Worm (Caenorhabditis elegans) whole organism, L4 larva: Measurements from ENCODE around the gene T16G12.4.
A peak's percentile ranks its signal among the peaks of the same experiment; 100 is the strongest.
"Not testable (repeated sequence)": the region's sequence is repeated elsewhere in the genome, so short reads cannot be mapped to it uniquely, and the experiment has no call there.

Experiments
- D1046.2 ChIP-seq: fragments of 200-800 bp; sonication (Bioruptor generic); IDR thresholded peaks from 2 replicates; pipeline ENCODE4 v1.3.6; 2022; ENCODE audit warnings: missing genetic modification characterization, missing compliant biosample characterization
- F10B5.3 ChIP-seq: sonication (generic microtip); optimal IDR thresholded peaks from 2 replicates; lab custom pipeline; 2016; ENCODE audit warnings: mild to moderate bottlenecking, missing genetic modification characterization, missing compliant biosample characterization
- F26F4.8 ChIP-seq: fragments of 200-800 bp; sonication (Bioruptor generic); conservative IDR thresholded peaks from 2 replicates; pipeline ENCODE4 v1.3.6; 2022; ENCODE audit warnings: missing genetic modification characterization, missing compliant biosample characterization
- F49E8.2 ChIP-seq: sonication (generic microtip); optimal IDR thresholded peaks from 2 replicates; lab custom pipeline; 2016; ENCODE audit warnings: missing compliant biosample characterization, mild to moderate bottlenecking, missing genetic modification characterization, borderline replicate concordance
- R02D3.7 ChIP-seq: fragments of 150-350 bp; sonication (generic microtip); optimal IDR thresholded peaks from 3 replicates; lab custom pipeline; 2014; ENCODE audit warnings: missing biosample characterization, missing genetic modification characterization
- T26A8.4 ChIP-seq: fragments of 200-800 bp; sonication (Bioruptor generic); IDR thresholded peaks from 2 replicates; pipeline ENCODE4 v1.3.6; 2022; ENCODE audit warnings: missing genetic modification characterization, missing compliant biosample characterization
- Y105C5A.15 ChIP-seq: fragments of 200-800 bp; sonication (Bioruptor generic); IDR thresholded peaks from 2 replicates; pipeline ENCODE4 v1.3.6; 2022; ENCODE audit warnings: missing genetic modification characterization, missing compliant biosample characterization
- Y48G9A.11 ChIP-seq: fragments of 200-800 bp; sonication (Bioruptor generic); IDR thresholded peaks from 2 replicates; pipeline ENCODE4 v1.3.6; 2022; ENCODE audit warnings: missing genetic modification reagents, missing genetic modification characterization, missing compliant biosample characterization
- Y75B8A.6 ChIP-seq: fragments of 200-800 bp; sonication (Bioruptor generic); IDR thresholded peaks from 2 replicates; pipeline ENCODE4 v1.3.6; 2022; ENCODE audit warnings: missing genetic modification reagents, missing genetic modification characterization, missing compliant biosample characterization
- aha-1 ChIP-seq: fragments of 150-350 bp; peaks from one replicate; lab custom pipeline; 2014; ENCODE audit warnings: missing biosample characterization, missing genetic modification characterization
- attf-4 ChIP-seq: sonication (generic microtip); optimal IDR thresholded peaks from 3 replicates; lab custom pipeline; 2017; ENCODE audit warnings: missing biosample characterization, missing genetic modification characterization
- ceh-20 ChIP-seq: fragments of 200-800 bp; sonication (Bioruptor generic); IDR thresholded peaks from 2 replicates; pipeline ENCODE4 v1.3.6; 2022; ENCODE audit warnings: missing genetic modification reagents, missing genetic modification characterization, missing compliant biosample characterization
- ceh-28 ChIP-seq: fragments of 150-350 bp; optimal IDR thresholded peaks from 2 replicates; lab custom pipeline; 2014; ENCODE audit warnings: missing biosample characterization, missing genetic modification reagents, missing genetic modification characterization
- ceh-44 ChIP-seq: fragments of 200-800 bp; sonication (Bioruptor generic); IDR thresholded peaks from 2 replicates; pipeline ENCODE4 v1.3.6; 2022; ENCODE audit warnings: missing genetic modification reagents, missing genetic modification characterization, missing compliant biosample characterization
- ceh-62 ChIP-seq: sonication (generic microtip); optimal IDR thresholded peaks from 2 replicates; lab custom pipeline; 2017; ENCODE audit warnings: missing biosample characterization, missing genetic modification characterization
- ceh-82 ChIP-seq: sonication (generic microtip); optimal IDR thresholded peaks from 2 replicates; lab custom pipeline; 2017; ENCODE audit warnings: missing biosample characterization, missing genetic modification characterization
- cey-2 ChIP-seq: sonication (generic microtip); optimal IDR thresholded peaks from 3 replicates; lab custom pipeline; 2017; ENCODE audit warnings: missing genetic modification characterization, mild to moderate bottlenecking, missing compliant biosample characterization, antibody characterized with exemption, borderline replicate concordance; ENCODE audit not compliant: insufficient read depth
- daf-12 ChIP-seq: fragments of 150-350 bp; optimal IDR thresholded peaks from 2 replicates; lab custom pipeline; 2014; ENCODE audit warnings: missing biosample characterization, missing genetic modification reagents, missing genetic modification characterization
- dve-1 ChIP-seq: sonication (generic microtip); optimal IDR thresholded peaks from 2 replicates; lab custom pipeline; 2017; ENCODE audit warnings: antibody characterized with exemption, mild to moderate bottlenecking, missing genetic modification characterization, missing compliant biosample characterization; ENCODE audit not compliant: insufficient read depth
- egl-43 ChIP-seq: fragments of 200-800 bp; sonication (Bioruptor generic); IDR thresholded peaks from 2 replicates; pipeline ENCODE4 v1.3.6; 2022; ENCODE audit warnings: missing genetic modification reagents, missing genetic modification characterization, missing compliant biosample characterization
- fkh-10 ChIP-seq: fragments of 150-350 bp; optimal IDR thresholded peaks from 2 replicates; lab custom pipeline; 2014; ENCODE audit warnings: missing biosample characterization, missing genetic modification reagents, missing genetic modification characterization
- gei-8 ChIP-seq: fragments of 200-800 bp; sonication (Bioruptor generic); optimal IDR thresholded peaks from 2 replicates; lab custom pipeline; 2018; ENCODE audit warnings: mild to moderate bottlenecking, missing genetic modification characterization, missing compliant biosample characterization
- lin-13 ChIP-seq: fragments of 150-350 bp; optimal IDR thresholded peaks from 2 replicates; lab custom pipeline; 2014; ENCODE audit warnings: missing biosample characterization, missing genetic modification reagents, missing genetic modification characterization
- lin-29 ChIP-seq: fragments of 200-800 bp; sonication (Bioruptor generic); IDR thresholded peaks from 2 replicates; pipeline ENCODE4 v1.3.6; 2022; ENCODE audit warnings: missing genetic modification reagents, missing genetic modification characterization, missing compliant biosample characterization
- lin-39 ChIP-seq: fragments of 150-350 bp; optimal IDR thresholded peaks from 2 replicates; lab custom pipeline; 2014; ENCODE audit warnings: missing biosample characterization, missing genetic modification reagents, missing genetic modification characterization
- lir-3 ChIP-seq: sonication (generic microtip); optimal IDR thresholded peaks from 2 replicates; lab custom pipeline; 2016; ENCODE audit warnings: mild to moderate bottlenecking, missing genetic modification characterization, missing compliant biosample characterization
- madf-9 ChIP-seq: fragments of 200-800 bp; sonication (Bioruptor generic); conservative IDR thresholded peaks from 2 replicates; pipeline ENCODE4 v1.3.6; 2022; ENCODE audit warnings: missing genetic modification reagents, missing genetic modification characterization, missing compliant biosample characterization
- mep-1 ChIP-seq: fragments of 150-350 bp; sonication (generic microtip); optimal IDR thresholded peaks from 3 replicates; lab custom pipeline; 2014; ENCODE audit warnings: missing biosample characterization, missing genetic modification characterization
- mes-2 ChIP-seq: sonication (generic microtip); optimal IDR thresholded peaks from 2 replicates; lab custom pipeline; 2016; ENCODE audit warnings: missing genotype, mild to moderate bottlenecking, missing genetic modification characterization, missing compliant biosample characterization; ENCODE audit not compliant: poor library complexity, severe bottlenecking
- nhr-237 ChIP-seq: sonication (generic microtip); optimal IDR thresholded peaks from 2 replicates; lab custom pipeline; 2017; ENCODE audit warnings: missing biosample characterization, missing genetic modification characterization
- nhr-42 ChIP-seq: fragments of 200-800 bp; sonication (Bioruptor generic); IDR thresholded peaks from 2 replicates; pipeline ENCODE4 v1.3.6; 2022; ENCODE audit warnings: missing genetic modification characterization, missing compliant biosample characterization
- nhr-48 ChIP-seq: sonication (generic microtip); optimal IDR thresholded peaks from 2 replicates; lab custom pipeline; 2016; ENCODE audit warnings: mild to moderate bottlenecking, missing genetic modification characterization, missing compliant biosample characterization
- nhr-77 ChIP-seq: fragments of 150-350 bp; optimal IDR thresholded peaks from 2 replicates; lab custom pipeline; 2014; ENCODE audit warnings: missing biosample characterization, missing genetic modification characterization
- pqm-1 ChIP-seq: sonication (generic microtip); optimal IDR thresholded peaks from 2 replicates; lab custom pipeline; 2017; ENCODE audit warnings: missing biosample characterization, missing genetic modification characterization
- saeg-2 ChIP-seq: fragments of 200-800 bp; sonication (Bioruptor generic); IDR thresholded peaks from 2 replicates; pipeline ENCODE4 v1.3.6; 2022; ENCODE audit warnings: missing genetic modification reagents, missing genetic modification characterization, missing compliant biosample characterization
- sdz-12 ChIP-seq: fragments of 200-800 bp; sonication (Bioruptor generic); optimal IDR thresholded peaks from 2 replicates; lab custom pipeline; 2018; ENCODE audit warnings: mild to moderate bottlenecking, missing genetic modification characterization, missing compliant biosample characterization
- set-16 ChIP-seq: fragments of 200-800 bp; sonication (Bioruptor generic); IDR thresholded peaks from 2 replicates; pipeline ENCODE4 v1.3.6; 2022; ENCODE audit warnings: missing genetic modification reagents, missing genetic modification characterization, missing compliant biosample characterization
- spr-1 ChIP-seq: sonication (generic microtip); optimal IDR thresholded peaks from 2 replicates; lab custom pipeline; 2016; ENCODE audit warnings: mild to moderate bottlenecking, missing genetic modification characterization, missing compliant biosample characterization
- tra-1 ChIP-seq: fragments of 200-800 bp; sonication (Bioruptor generic); IDR thresholded peaks from 2 replicates; pipeline ENCODE4 v1.3.6; 2022; ENCODE audit warnings: missing genetic modification reagents, missing genetic modification characterization, missing compliant biosample characterization
- unc-130 ChIP-seq: sonication (generic microtip); optimal IDR thresholded peaks from 2 replicates; lab custom pipeline; 2016; ENCODE audit warnings: missing genetic modification reagents, missing genetic modification characterization, missing compliant biosample characterization
- unc-39 ChIP-seq: sonication (generic microtip); optimal IDR thresholded peaks from 2 replicates; lab custom pipeline; 2017; ENCODE audit warnings: missing biosample characterization, missing genetic modification characterization
- vab-7 ChIP-seq: fragments of 200-800 bp; sonication (Bioruptor generic); IDR thresholded peaks from 2 replicates; pipeline ENCODE4 v1.3.6; 2022; ENCODE audit warnings: missing genetic modification reagents, missing genetic modification characterization, missing compliant biosample characterization
- zip-11 ChIP-seq: fragments of 200-800 bp; sonication (Bioruptor generic); IDR thresholded peaks from 2 replicates; pipeline ENCODE4 v1.3.6; 2022; ENCODE audit warnings: missing genetic modification characterization, missing compliant biosample characterization
- zip-2 ChIP-seq: fragments of 150-350 bp; optimal IDR thresholded peaks from 2 replicates; lab custom pipeline; 2014; ENCODE audit warnings: missing biosample characterization, missing genetic modification characterization
- ztf-11 ChIP-seq: fragments of 150-350 bp; optimal IDR thresholded peaks from 2 replicates; lab custom pipeline; 2014; ENCODE audit warnings: missing biosample characterization, missing genetic modification characterization

Gene T16G12.4

ce11 chrIII:10049682-10050081 lies 7.9 kb upstream of the T16G12.4 start, which contains the start of gene T16G12.1 (continued):
- no peak for TF ChIP-seq vab-7 (GFP tag; lab: Robert Waterston, UW)
- peak; percentile 39; the same call in 1 of the 2 replicates for TF ChIP-seq tra-1
- TF ChIP-seq F10B5.3 = no peak
- TF ChIP-seq sdz-12 (GFP tag; lab: Kevin White, UChicago) = no peak
- no peak for TF ChIP-seq lin-29 (GFP tag; lab: Robert Waterston, UW)
- no peak for TF ChIP-seq ceh-82
- no peak for TF ChIP-seq ztf-11 (tag; lab: Kevin White, UChicago)
- TF ChIP-seq dve-1 (tag; lab: Kevin White, UChicago) = no peak
- TF ChIP-seq lin-13 (GFP tag; lab: Kevin White, UChicago) = no peak
- no peak for TF ChIP-seq ceh-44 (GFP tag; lab: Robert Waterston, UW)
- TF ChIP-seq ceh-20 (GFP tag; lab: Robert Waterston, UW) = no peak
- TF ChIP-seq Y105C5A.15 (GFP tag; lab: Robert Waterston, UW) = no peak
- no peak for TF ChIP-seq Y48G9A.11 (GFP tag; lab: Robert Waterston, UW)
- TF ChIP-seq F49E8.2 = no peak
- no peak for TF ChIP-seq lin-39 (tag; lab: Kevin White, UChicago)
- no peak for TF ChIP-seq nhr-42 (GFP tag; lab: Robert Waterston, UW)
- TF ChIP-seq ceh-62 (tag; lab: Kevin White, UChicago) = no peak
- TF ChIP-seq F26F4.8 (GFP tag; lab: Robert Waterston, UW) = no peak
- TF ChIP-seq pqm-1 (tag; lab: Kevin White, UChicago) = peak; percentile 68
- no peak for TF ChIP-seq T26A8.4 (GFP tag; lab: Robert Waterston, UW)
- TF ChIP-seq gei-8 (GFP tag; lab: Kevin White, UChicago) = no peak
- TF ChIP-seq egl-43 (GFP tag; lab: Robert Waterston, UW) = no peak
- no peak for TF ChIP-seq unc-39 (tag; lab: Kevin White, UChicago)
- TF ChIP-seq D1046.2 = no peak
- no peak for TF ChIP-seq spr-1
- TF ChIP-seq nhr-77 (tag; lab: Kevin White, UChicago) = no peak
- TF ChIP-seq mes-2 = no peak
- TF ChIP-seq nhr-237 (tag; lab: Kevin White, UChicago) = no peak

ce11 chrIII:10050321-10050720 lies 7.3 kb upstream of the T16G12.4 start, which contains the start of gene T16G12.3:
TSS of gene T16G12.3 (plus strand) at chrIII:10050621.
- not testable (repeated sequence) for TF ChIP-seq set-16, madf-9, Y48G9A.11 (GFP tag; lab: Robert Waterston, UW)

ce11 chrIII:10053312-10053711 lies 4.3 kb upstream of the T16G12.4 start, which contains the start of gene T16G12.12:
TSS of gene T16G12.12 (plus strand) at chrIII:10053612.
- not testable (repeated sequence) for TF ChIP-seq F26F4.8 (GFP tag; lab: Robert Waterston, UW); Y105C5A.15 (GFP tag; lab: Robert Waterston, UW); gei-8 (GFP tag; lab: Kevin White, UChicago)

- TF ChIP-seq R02D3.7 (tag; lab: Kevin White, UChicago) = no peak
- TF ChIP-seq dve-1 (tag; lab: Kevin White, UChicago) = no peak
- TF ChIP-seq attf-4 (tag; lab: Kevin White, UChicago) = no peak
- TF ChIP-seq ceh-28 (tag; lab: Kevin White, UChicago) = no peak
- TF ChIP-seq nhr-48 (tag; lab: Kevin White, UChicago) = no peak
- no peak for TF ChIP-seq F26F4.8 (GFP tag; lab: Robert Waterston, UW)
- TF ChIP-seq aha-1 = no peak
- no peak for TF ChIP-seq lir-3 (tag; lab: Kevin White, UChicago)
- no peak for TF ChIP-seq zip-2 (tag; lab: Kevin White, UChicago)
- TF ChIP-seq Y75B8A.6 (GFP tag; lab: Robert Waterston, UW) = no peak
- TF ChIP-seq unc-130 (GFP tag; lab: Kevin White, UChicago) = no peak
- no peak for TF ChIP-seq nhr-42 (GFP tag; lab: Robert Waterston, UW)
- TF ChIP-seq ceh-82 = no peak
- TF ChIP-seq fkh-10 (GFP tag; lab: Kevin White, UChicago) = no peak
- TF ChIP-seq zip-11 = no peak
- TF ChIP-seq pqm-1 (tag; lab: Kevin White, UChicago) = no peak
- no peak for TF ChIP-seq mep-1 (tag; lab: Kevin White, UChicago)
- TF ChIP-seq saeg-2 (GFP tag; lab: Robert Waterston, UW) = no peak
- TF ChIP-seq daf-12 (tag; lab: Kevin White, UChicago) = no peak
- no peak for TF ChIP-seq cey-2 (tag; lab: Kevin White, UChicago)
These were observed 1.6 kb upstream of the T16G12.4 start, which contains the start of gene T16G12.10 for ce11 chrIII:10056033-10056432. TSS of gene T16G12.10 (minus strand) at chrIII:10056133.
